Fruit fly (Drosophila melanogaster): ENCODE data around the gene mnb.

Gene mnb

DNA sequence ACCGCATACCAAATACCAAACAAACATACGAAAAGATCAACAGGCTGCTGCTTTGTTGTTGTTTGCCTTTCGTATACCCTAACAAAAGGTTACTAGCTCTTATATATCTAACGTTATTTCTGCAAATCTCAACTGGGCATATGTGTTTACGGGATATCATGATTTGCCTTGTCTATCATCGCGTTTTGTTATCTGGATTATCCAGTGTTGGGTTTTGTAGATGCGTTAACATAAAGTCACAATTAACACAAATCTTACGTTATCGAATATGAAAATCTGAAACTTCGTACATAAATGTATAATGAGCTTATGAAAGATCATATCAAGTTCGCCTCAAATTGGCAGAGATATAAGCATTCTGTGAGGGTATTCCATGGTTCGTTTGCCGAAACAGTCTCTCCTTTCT is 56.8 kb downstream of the mnb start (continued):
- no peak for TF ChIP-seq stwl (tag; optimal IDR thresholded peaks at IDR 0.05)
- peak; percentile 6 for TF ChIP-seq gsb-n (tag; optimal IDR thresholded peaks at IDR 0.05)
- TF ChIP-seq odd (GFP tag; optimal IDR thresholded peaks at IDR 0.05), result no peak
- peak; percentile 8 for TF ChIP-seq ATbp (GFP tag; optimal IDR thresholded peaks at IDR 0.05)
- peak; percentile 18 for TF ChIP-seq Myb (GFP tag; optimal IDR thresholded peaks at IDR 0.05)
- TF ChIP-seq kah (GFP tag; optimal IDR thresholded peaks at IDR 0.05), result peak; percentile 25
- peak; percentile 20 for TF ChIP-seq CG7786 (GFP tag; optimal IDR thresholded peaks at IDR 0.05)
- peak; percentile 7 for TF ChIP-seq jumu (GFP tag; optimal IDR thresholded peaks at IDR 0.05)
- TF ChIP-seq zen (tag; optimal IDR thresholded peaks at IDR 0.05), result peak; percentile 10
- no peak for TF ChIP-seq insv (GFP tag; optimal IDR thresholded peaks at IDR 0.05)
- TF ChIP-seq CG15011 (GFP tag; optimal IDR thresholded peaks at IDR 0.05), result peak; percentile 33
- peak; percentile 12 for TF ChIP-seq CG16815 (GFP tag; optimal IDR thresholded peaks at IDR 0.05)
- no peak for TF ChIP-seq CG10654 (GFP tag; optimal IDR thresholded peaks at IDR 0.05)
- TF ChIP-seq shn (GFP tag; optimal IDR thresholded peaks at IDR 0.05), result peak; percentile 0
- TF ChIP-seq CG30403 (GFP tag; optimal IDR thresholded peaks at IDR 0.05), result peak; percentile 1
- TF ChIP-seq CG9727 (GFP tag; optimal IDR thresholded peaks at IDR 0.05), result peak; percentile 76
- peak; percentile 31 for TF ChIP-seq pb (GFP tag; optimal IDR thresholded peaks at IDR 0.05)
- TF ChIP-seq Xrp1 (GFP tag; IDR thresholded peaks at IDR 0.05), result peak; percentile 8; the same call in 1 of the 2 replicates
- peak; percentile 34 for TF ChIP-seq grau (tag; optimal IDR thresholded peaks at IDR 0.05)
- no peak for TF ChIP-seq trh (GFP tag; optimal IDR thresholded peaks at IDR 0.05)
- TF ChIP-seq dmrt11E (tag; optimal IDR thresholded peaks at IDR 0.05), result peak; percentile 68
- peak; percentile 61 for TF ChIP-seq gem (tag; optimal IDR thresholded peaks at IDR 0.05)
- peak; percentile 14 for TF ChIP-seq org-1 (GFP tag; optimal IDR thresholded peaks at IDR 0.05)
- peak in 1 of 2 experiments; percentile 28 for TF ChIP-seq chif (GFP tag; optimal IDR thresholded peaks at IDR 0.05)
- TF ChIP-seq Kr (GFP tag; optimal IDR thresholded peaks at IDR 0.05), result peak; percentile 63
- peak; percentile 15 for TF ChIP-seq slp2 (GFP tag; optimal IDR thresholded peaks at IDR 0.05)
- TF ChIP-seq Med (GFP tag), result peak; percentile 51
- peak; percentile 31 for TF ChIP-seq CG13424 (tag; optimal IDR thresholded peaks at IDR 0.05)
- peak; percentile 37 for TF ChIP-seq CG10209 (GFP tag; optimal IDR thresholded peaks at IDR 0.05)

dm6 chrX:17829083-17829997 is 57.7 kb downstream of the mnb start:
- peak; percentile 44 for TF ChIP-seq tio (GFP tag; optimal IDR thresholded peaks at IDR 0.05)
- no peak for TF ChIP-seq HLH54F (GFP tag; optimal IDR thresholded peaks at IDR 0.05)
- no peak for TF ChIP-seq amos (GFP tag; IDR thresholded peaks at IDR 0.05; ENCODE audit: partially characterized antibody)
- no peak for TF ChIP-seq bigmax (GFP tag; optimal IDR thresholded peaks at IDR 0.05)
- peak; percentile 36 for TF ChIP-seq nom (GFP tag; optimal IDR thresholded peaks at IDR 0.05)
- no peak for TF ChIP-seq HmgD (GFP tag; optimal IDR thresholded peaks at IDR 0.05)
- no peak for TF ChIP-seq bowl (GFP tag; IDR thresholded peaks at IDR 0.05)
- peak; percentile 84 for TF ChIP-seq CG31441 (GFP tag; IDR thresholded peaks at IDR 0.05)
- TF ChIP-seq CG11456 (GFP tag; IDR thresholded peaks at IDR 0.05), result no peak
- TF ChIP-seq CG10565 (GFP tag; optimal IDR thresholded peaks at IDR 0.05), result no peak
- TF ChIP-seq ken (GFP tag; IDR thresholded peaks at IDR 0.05), result no peak
- TF ChIP-seq CG33213 (GFP tag; optimal IDR thresholded peaks at IDR 0.05), result peak; percentile 15
- TF ChIP-seq CG7839 (tag; optimal IDR thresholded peaks at IDR 0.05), result peak; percentile 74
- TF ChIP-seq az2 (GFP tag; optimal IDR thresholded peaks at IDR 0.05), result peak; percentile 54
- TF ChIP-seq CG10431 (GFP tag; optimal IDR thresholded peaks at IDR 0.05), result peak; percentile 45
- no peak; the same call in 1 of the 2 replicates for TF ChIP-seq sob (GFP tag; IDR thresholded peaks at IDR 0.05)
- TF ChIP-seq dmrt11E (tag; optimal IDR thresholded peaks at IDR 0.05), result peak; percentile 87
- TF ChIP-seq CG10462 (GFP tag; optimal IDR thresholded peaks at IDR 0.05), result peak; percentile 14
- TF ChIP-seq Ravus (GFP tag; IDR thresholded peaks at IDR 0.05), result no peak
- peak; percentile 41; the same call in 2 of the 3 replicates for TF ChIP-seq zfh1 (GFP tag; IDR thresholded peaks at IDR 0.05)
- no peak for TF ChIP-seq sr (GFP tag; IDR thresholded peaks at IDR 0.05)
- peak; percentile 51 for TF ChIP-seq bcd (GFP tag; optimal IDR thresholded peaks at IDR 0.05)

All from whole organism, embryonic.